Worm (Caenorhabditis elegans) whole organism, young adult: Measurements from ENCODE around the gene ZK897.10.

Source experiments
- F10E7.11 ChIP-seq: sonication (generic microtip); optimal IDR thresholded peaks from 2 replicates; lab custom pipeline; 2017; ENCODE audit warnings: mild to moderate bottlenecking, missing genetic modification characterization, moderate library complexity, missing compliant biosample characterization
- ama-1 ChIP-seq, 3 experiments: fragments of 150-350 bp in 1 of 3; sonication (generic microtip) in 2 of 3; optimal IDR thresholded peaks; 2 replicates each; lab custom pipeline; 2014 to 2018; ENCODE audit warnings: missing biosample characterization in 2 of 3, missing genetic modification characterization in 2 of 3, missing genetic modification reagents in 2 of 3
- cebp-1 ChIP-seq, 2 experiments: fragments of 200-800 bp in 1 of 2; sonication (Bioruptor generic) in 1 of 2; sonication (generic microtip) in 1 of 2; IDR thresholded peaks in 1 of 2; optimal IDR thresholded peaks in 1 of 2; 2 replicates each; pipeline versions ENCODE4 v1.3.6 to Lab custom; 2017 to 2022; ENCODE audit warnings: missing compliant biosample characterization in 2 of 2, missing genetic modification characterization in 2 of 2, mild to moderate bottlenecking in 1 of 2, missing genetic modification reagents in 1 of 2, moderate library complexity in 1 of 2
- cebp-2 ChIP-seq: fragments of 200-800 bp; sonication (Bioruptor generic); IDR thresholded peaks from 2 replicates; pipeline ENCODE4 v1.3.6; 2022; ENCODE audit warnings: missing genetic modification characterization, missing compliant biosample characterization
- ceh-40 ChIP-seq: fragments of 200-800 bp; sonication (Bioruptor generic); IDR thresholded peaks from 2 replicates; pipeline ENCODE4 v1.3.6; 2022; ENCODE audit warnings: missing genetic modification characterization, missing compliant biosample characterization
- hrde-1 ChIP-seq: sonication (generic microtip); optimal IDR thresholded peaks from 2 replicates; lab custom pipeline; 2016; ENCODE audit warnings: missing genetic modification characterization, mild to moderate bottlenecking, missing compliant biosample characterization, moderate library complexity, missing genotype, missing genetic modification reagents, borderline replicate concordance
- nhr-90 ChIP-seq: sonication (generic microtip); optimal IDR thresholded peaks from 2 replicates; lab custom pipeline; 2016; ENCODE audit warnings: missing genotype, mild to moderate bottlenecking, missing genetic modification characterization, missing compliant biosample characterization
- snpc-4 ChIP-seq, 5 experiments: fragments of 150-350 bp in 1 of 5; sonication (generic microtip) in 4 of 5; optimal IDR thresholded peaks; 2 replicates each; lab custom pipeline; 2014 to 2018; ENCODE audit warnings: missing genetic modification characterization in 5 of 5, missing biosample characterization in 3 of 5, antibody characterized with exemption in 2 of 5, mild to moderate bottlenecking in 2 of 5, missing compliant biosample characterization in 2 of 5, missing genotype in 2 of 5, moderate library complexity in 2 of 5, missing genetic modification reagents in 1 of 5
- unc-62 ChIP-seq: fragments of 150-350 bp; optimal IDR thresholded peaks from 2 replicates; lab custom pipeline; 2014; ENCODE audit warnings: missing biosample characterization, missing genetic modification reagents, missing genetic modification characterization

- TF ChIP-seq ama-1 (optimal IDR thresholded peaks at IDR 0.05; lab: Kevin White, UChicago) (no peak), ama-1 (GFP tag; optimal IDR thresholded peaks at IDR 0.05; lab: Kevin White, UChicago) (no peak), F10E7.11 (no peak), cebp-1 (GFP tag; IDR thresholded peaks at IDR 0.05; lab: Robert Waterston, UW) (no peak), cebp-1 (tag; optimal IDR thresholded peaks at IDR 0.05; lab: Kevin White, UChicago) (no peak), cebp-2 (GFP tag; lab: Robert Waterston, UW) (no peak), unc-62 (no peak), ceh-40 (GFP tag; lab: Robert Waterston, UW) (no peak), nhr-90 (tag; lab: Kevin White, UChicago) (no peak), snpc-4 (GFP tag; optimal IDR thresholded peaks at IDR 0.05; lab: Kevin White, UChicago) (no peak), snpc-4 (tag; optimal IDR thresholded peaks at IDR 0.05; lab: Kevin White, UChicago) (no peak), hrde-1 (tag; lab: Kevin White, UChicago) (no peak)
Observed at ce11 chrIV:12743680-12744079, 21.5 kb upstream of the ZK897.10 start.
